Worm (Caenorhabditis elegans) whole organism, L4/young adult: ENCODE data around the gene srw-26.

Source experiments
- W03F9.2 ChIP-seq: fragments of 150-350 bp; optimal IDR thresholded peaks from 2 replicates; lab custom pipeline; 2014; ENCODE audit warnings: missing biosample characterization, missing genetic modification characterization
- dao-5 ChIP-seq: sonication (generic microtip); optimal IDR thresholded peaks from 2 replicates; lab custom pipeline; 2016; ENCODE audit warnings: missing genotype, missing genetic modification characterization, moderate library complexity, missing compliant biosample characterization
- him-1 ChIP-seq: sonication (generic microtip); optimal IDR thresholded peaks from 2 replicates; lab custom pipeline; 2016; ENCODE audit warnings: missing genotype, missing genetic modification reagents, missing genetic modification characterization, missing compliant biosample characterization

The srw-26 gene

DNA sequence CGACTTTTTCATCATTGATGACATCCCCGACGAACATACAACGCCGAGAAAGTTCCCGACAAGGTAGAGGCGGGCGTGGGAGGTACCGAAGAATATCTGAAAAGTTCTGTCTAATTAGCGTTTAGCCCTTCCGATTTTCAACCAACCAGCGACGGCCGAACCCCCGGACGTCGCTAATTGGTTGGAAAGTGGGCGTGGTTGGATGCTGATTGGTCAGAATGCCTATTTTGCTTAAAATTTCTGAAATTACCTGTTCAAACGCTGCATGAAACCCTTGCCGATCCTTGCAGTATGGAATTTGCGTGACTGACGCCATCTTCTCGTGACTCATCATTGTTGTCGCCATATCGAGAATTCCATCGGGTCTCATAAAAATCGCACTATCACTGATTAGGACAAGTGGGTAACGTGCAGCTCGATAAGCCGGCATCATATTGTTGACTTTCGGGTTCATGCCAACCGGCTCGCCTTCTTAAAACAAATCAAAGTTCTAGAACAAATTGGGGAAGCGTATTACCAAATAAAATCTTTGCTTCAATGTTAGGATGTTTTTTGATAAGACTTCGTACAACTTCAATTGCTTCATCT lies 44.5 kb downstream of the srw-26 start:
- TF ChIP-seq W03F9.2 (no peak), him-1 (tag; lab: Kevin White, UChicago) (no peak), dao-5 (tag; lab: Kevin White, UChicago) (no peak)

DNA sequence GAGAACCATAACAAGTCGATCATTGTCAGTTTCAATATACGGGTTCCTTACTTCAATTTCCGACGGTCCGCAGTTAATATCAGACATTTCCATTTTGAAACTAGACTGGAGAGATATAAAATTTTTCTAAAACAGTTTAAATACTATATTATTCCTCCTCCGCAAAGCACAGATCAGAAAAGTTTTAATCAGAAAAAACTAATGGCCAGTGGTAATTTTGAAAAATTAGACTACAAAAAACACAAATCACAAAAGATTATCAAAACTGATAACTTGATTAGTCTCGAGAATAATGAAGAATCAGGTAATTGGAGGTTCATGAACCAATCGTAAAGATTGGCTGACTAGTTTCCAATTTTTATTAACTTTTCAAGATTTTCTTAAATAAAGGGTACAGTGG lies 46.3 kb downstream of the srw-26 start, which contains the start of gene T06C12.9:
Gene T06C12.9 (minus strand): TSS at position 101 of the 400 bp plus-strand sequence.
- TF ChIP-seq him-1 (tag; lab: Kevin White, UChicago) (no peak), W03F9.2 (no peak), dao-5 (tag; lab: Kevin White, UChicago) (no peak)

DNA sequence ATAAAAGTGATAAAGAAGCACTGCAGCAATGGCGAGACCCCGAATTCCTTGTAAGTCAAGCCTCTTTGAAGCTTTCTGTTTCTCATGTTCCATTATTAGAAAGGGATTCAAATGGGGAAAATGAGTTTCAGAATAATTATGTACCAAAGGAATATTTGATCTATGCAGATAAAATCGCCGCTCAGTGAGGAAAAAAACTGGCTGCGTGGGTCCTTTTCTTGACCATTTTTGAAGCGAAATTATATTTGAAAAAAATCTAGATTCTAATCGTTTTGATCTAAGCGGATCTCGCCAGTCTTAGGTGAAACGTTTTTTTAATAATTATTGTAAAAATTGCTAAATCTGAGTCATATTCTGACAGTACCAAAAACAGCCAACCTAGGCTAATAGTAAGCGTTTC lies 47.6 kb downstream of the srw-26 start, which contains the start of gene oac-42:
Gene oac-42 (minus strand): TSS at position 101 of the 400 bp plus-strand sequence.
- TF ChIP-seq dao-5 (tag; lab: Kevin White, UChicago): no peak
- no peak for TF ChIP-seq him-1 (tag; lab: Kevin White, UChicago)
- TF ChIP-seq W03F9.2: no peak
